Worm (Caenorhabditis elegans) whole organism, L4/young adult: ENCODE results near the gene B0286.1.
A peak's percentile ranks its signal among the peaks of the same experiment; 100 is the strongest.

Source experiments
- W03F9.2 ChIP-seq: fragments of 150-350 bp; optimal IDR thresholded peaks from 2 replicates; lab custom pipeline; 2014; ENCODE audit warnings: missing biosample characterization, missing genetic modification characterization
- dao-5 ChIP-seq: sonication (generic microtip); optimal IDR thresholded peaks from 2 replicates; lab custom pipeline; 2016; ENCODE audit warnings: missing genotype, missing genetic modification characterization, moderate library complexity, missing compliant biosample characterization
- him-1 ChIP-seq: sonication (generic microtip); optimal IDR thresholded peaks from 2 replicates; lab custom pipeline; 2016; ENCODE audit warnings: missing genotype, missing genetic modification reagents, missing genetic modification characterization, missing compliant biosample characterization

Gene B0286.1

DNA sequence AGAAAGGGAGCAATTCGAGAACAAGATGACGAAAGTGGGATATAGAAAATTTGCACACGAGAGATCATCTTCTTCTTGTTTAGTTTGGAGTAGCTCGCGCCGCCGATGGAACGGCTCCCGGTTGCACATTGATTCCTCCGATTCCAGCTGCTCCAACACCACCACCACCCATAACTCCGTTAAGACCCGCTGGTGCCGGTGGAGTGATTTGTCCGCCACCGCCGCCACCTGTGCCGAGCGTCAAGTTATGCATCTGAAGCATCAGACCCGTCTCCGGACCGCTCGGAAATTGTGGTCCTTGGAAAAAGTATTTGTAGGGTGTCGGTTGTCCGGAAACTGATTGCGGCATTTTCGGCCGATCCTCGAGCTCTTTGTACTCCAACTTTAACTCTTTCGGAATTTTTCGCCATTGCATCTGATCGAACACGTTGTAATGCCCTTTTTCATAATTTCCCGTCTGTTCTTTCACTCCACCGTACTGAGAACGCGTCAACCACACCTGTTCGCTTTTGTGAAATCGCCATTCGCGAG is 5.4 kb upstream of the B0286.1 start:
- TF ChIP-seq dao-5 (tag; lab: Kevin White, UChicago) = no peak
- no peak for TF ChIP-seq him-1 (tag; lab: Kevin White, UChicago)
- no peak for TF ChIP-seq W03F9.2

DNA sequence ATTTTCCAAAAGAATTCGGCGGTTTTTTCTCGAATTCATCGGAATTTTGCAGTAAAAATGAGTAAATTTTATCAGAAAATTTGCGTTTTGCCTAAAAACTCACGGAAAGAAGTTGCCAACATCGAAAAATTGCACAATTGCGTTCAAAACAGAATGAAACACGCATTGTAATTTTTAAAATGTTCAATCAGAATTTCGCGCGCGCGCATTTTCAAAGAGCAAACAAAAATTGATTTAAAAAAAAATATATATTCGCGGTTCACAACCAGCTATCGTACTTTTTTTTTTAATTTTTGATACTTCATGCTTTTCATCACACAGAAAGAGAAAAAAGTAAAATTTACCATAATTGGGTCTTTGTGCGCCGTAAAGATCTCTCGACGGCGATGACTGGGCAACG is 3.4 kb upstream of the B0286.1 start:
- TF ChIP-seq him-1 (tag; lab: Kevin White, UChicago) (no peak), dao-5 (tag; lab: Kevin White, UChicago) (no peak), W03F9.2 (no peak)

DNA sequence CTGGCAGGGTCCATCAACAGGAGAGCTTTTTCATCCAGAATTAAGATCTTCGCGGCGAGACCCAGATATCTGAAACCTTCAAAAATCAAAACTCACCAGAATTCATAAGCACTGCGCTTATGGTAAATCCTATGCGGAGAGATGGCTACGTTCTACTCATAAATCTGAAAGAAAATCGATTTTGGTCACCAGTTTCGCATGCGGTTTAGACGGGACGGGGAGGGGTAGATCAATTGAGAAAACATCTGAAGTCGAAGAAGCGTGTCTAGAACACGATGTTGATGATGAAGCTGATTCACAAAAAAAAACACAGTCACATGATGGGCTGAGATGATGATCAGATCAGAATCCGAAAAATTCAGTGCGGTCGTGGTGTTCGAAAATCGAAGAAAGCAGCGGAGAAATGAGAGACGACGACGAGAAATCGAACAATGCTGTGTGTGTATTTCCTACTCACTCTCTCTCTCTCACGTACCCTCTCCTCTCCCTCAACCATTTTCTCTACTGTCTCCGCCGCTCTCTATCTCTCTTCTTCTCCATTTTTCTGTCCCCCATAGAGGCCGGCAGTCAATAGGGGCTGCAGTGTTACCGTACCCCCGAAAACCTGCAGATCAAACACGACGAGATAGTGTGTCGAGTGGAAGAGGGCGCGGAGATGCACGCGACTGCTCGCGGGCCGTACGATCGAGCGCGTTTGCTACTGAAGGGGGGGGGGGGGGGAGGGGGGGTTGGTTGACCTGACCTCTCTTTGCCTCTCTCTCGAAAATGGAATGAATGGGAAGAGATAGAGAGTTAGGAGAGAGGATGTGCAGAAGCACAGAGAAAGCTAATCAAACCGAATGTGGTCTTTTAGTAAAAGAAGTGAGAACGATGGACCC is 1.8 kb upstream of the B0286.1 start, which contains the start of gene ntl-2:
Gene ntl-2 (minus strand): TSS at position 171 of the 878 bp plus-strand sequence.
- TF ChIP-seq dao-5 (tag; lab: Kevin White, UChicago) (no peak), him-1 (tag; lab: Kevin White, UChicago) (peak; percentile 79), W03F9.2 (peak; percentile 79)

DNA sequence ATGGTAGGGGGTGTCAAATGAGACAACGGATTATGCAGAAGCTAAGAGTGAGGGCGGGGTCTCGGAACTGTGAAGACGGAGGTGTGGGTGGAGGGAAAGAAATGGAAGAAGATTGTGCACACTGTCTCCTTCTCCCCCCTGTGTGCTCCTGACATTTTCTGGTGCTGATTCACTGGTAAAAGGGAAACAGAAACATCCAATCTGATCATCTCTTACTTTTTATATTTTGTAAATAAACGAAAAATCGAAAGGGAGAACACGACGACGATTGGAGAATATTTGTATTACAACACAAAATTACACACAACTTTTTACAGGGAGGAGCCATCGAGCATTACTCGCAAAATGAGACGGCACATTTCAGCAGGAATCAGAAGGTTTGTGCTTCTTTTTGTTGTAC is 5.0 kb downstream of the B0286.1 start, which contains the start of gene fkh-6:
Gene fkh-6 (minus strand): TSS at position 101 of the 400 bp plus-strand sequence.
- TF ChIP-seq him-1 (tag; lab: Kevin White, UChicago) (no peak), W03F9.2 (no peak), dao-5 (tag; lab: Kevin White, UChicago) (no peak)

DNA sequence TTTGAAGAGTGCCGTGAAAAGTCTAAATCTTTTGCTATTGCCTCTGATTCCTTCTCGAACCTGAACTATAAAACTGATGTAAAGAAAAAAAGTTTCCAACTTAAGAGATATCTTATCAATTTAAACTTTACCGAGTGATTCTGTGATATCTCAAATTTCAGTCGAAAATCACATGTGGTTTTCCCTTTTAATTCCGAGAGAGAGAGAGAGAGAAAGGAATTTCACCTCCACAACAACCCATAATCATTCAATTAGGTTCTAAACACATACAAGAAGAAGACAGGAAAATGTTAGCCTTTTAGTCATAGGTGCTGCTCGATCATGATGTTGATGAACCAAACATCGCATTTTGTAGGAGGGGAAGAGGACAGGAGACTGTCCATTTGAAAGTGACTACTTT is 12.8 kb downstream of the B0286.1 start:
- TF ChIP-seq dao-5 (tag; lab: Kevin White, UChicago) (no peak), W03F9.2 (no peak), him-1 (tag; lab: Kevin White, UChicago) (no peak)

DNA sequence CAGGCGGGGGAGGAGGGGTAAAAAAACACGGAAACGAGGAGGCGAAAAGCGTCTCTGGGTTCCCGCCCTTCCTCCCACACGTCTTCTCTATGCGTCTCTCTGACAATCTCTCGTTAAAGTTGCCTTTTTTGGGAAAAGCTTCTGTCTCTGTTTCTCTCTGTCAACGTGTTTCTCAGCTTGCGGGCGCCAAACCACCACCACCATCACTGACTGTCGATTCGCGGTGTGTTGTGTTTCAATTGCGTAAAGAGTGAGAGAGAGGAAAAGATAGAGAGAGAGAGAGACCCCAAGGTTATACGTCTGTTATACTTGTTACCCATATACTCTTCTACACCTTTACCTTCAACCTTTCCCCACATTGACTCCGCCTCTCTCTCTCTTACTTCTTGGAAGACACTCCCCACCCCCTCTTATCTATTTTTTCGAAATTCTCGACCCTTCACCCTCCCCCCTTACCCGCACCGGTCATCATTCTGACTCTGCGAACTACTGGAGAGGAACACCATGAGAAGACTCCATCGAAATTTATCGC is 14.3 kb downstream of the B0286.1 start, which contains the start of gene mlt-7:
Gene mlt-7 (plus strand): TSS at position 482 of the 532 bp plus-strand sequence.
- TF ChIP-seq W03F9.2 = no peak
- TF ChIP-seq dao-5 (tag; lab: Kevin White, UChicago) = no peak
- TF ChIP-seq him-1 (tag; lab: Kevin White, UChicago) = no peak

DNA sequence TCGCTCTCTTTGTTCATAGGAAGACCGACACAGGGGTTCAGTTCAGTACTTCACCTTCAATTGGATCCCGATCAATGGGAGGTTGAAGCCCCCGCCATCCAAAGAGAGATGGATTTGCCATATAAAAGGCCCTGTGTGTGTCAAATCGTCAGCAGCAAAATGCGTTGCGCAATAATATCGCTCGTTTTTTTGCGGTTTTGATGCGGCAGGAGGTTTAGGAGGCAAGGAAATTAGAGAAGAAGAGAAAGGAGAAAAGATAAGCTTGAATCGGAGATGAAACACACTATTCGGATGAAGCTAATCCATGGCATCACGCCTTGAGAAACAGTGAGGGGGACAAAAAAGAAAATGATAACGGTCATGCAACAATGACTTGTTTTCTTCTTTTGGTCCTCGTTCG is 16.1 kb downstream of the B0286.1 start:
- no peak for TF ChIP-seq him-1 (tag; lab: Kevin White, UChicago)
- TF ChIP-seq dao-5 (tag; lab: Kevin White, UChicago) = no peak

DNA sequence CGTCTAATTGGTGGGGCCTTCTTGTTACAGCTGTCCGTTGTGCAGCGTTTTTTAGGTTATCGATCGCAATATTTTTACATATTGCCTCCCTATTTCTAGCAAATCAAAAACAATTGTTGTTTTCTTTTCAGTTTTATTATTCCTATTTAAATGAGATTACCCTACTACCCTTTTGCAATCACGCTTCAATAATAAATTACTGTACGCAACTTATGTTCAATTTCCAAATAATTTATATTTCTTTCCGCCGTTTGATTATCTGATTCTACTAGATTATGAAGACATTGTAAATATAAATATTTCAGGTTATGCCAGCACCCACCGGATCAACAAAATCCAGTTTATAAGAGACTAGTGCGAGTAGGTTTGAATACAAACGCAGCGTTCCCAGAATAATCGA is 27.1 kb downstream of the B0286.1 start, which contains the start of gene ZK430.5:
Gene ZK430.5 (plus strand): TSS at position 301 of the 400 bp plus-strand sequence.
- TF ChIP-seq dao-5 (tag; lab: Kevin White, UChicago) (no peak), him-1 (tag; lab: Kevin White, UChicago) (no peak), W03F9.2 (no peak)

DNA sequence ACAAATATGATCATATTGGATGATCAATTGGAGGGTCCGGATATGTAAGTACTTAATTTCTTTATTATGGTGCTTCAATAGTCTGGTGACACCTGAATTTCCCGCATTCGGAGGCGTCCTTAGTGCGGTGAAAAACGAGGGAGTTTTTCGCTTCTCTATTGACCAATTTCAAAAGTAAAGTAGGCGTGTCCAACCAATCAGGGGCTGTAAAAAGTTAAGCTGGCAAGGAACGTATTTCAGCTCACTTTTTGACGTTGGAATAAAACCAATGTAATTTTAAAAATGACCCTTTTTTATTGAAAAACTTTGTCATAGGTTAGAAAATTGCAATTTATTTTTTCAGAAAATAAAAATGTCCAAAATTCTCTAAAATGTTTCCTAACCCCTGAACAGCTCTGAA is 31.4 kb downstream of the B0286.1 start:
- TF ChIP-seq W03F9.2 = no peak
- TF ChIP-seq dao-5 (tag; lab: Kevin White, UChicago) = no peak
- TF ChIP-seq him-1 (tag; lab: Kevin White, UChicago) = no peak

DNA sequence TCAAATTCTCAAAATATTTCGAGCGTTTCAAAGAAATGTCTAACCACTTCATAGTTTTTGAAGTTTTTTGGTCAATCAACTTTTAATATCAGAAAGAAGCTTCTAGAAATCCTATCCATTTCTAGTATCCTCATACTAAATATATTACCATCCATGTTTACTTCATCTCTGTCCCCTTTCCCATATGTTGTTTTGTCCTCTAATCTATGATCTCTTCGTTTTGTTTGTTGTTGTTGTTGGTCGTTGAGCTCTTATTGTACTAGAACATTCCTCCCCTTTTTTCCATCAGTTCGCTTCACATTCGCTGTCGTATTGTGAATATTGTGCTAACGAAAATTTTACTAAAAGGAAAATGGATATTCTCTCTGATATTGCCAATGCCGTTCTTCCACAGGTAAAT is 39.0 kb downstream of the B0286.1 start, which contains the start of gene sod-5:
Gene sod-5 (plus strand): TSS at position 301 of the 400 bp plus-strand sequence.
- TF ChIP-seq dao-5 (tag; lab: Kevin White, UChicago) (no peak), W03F9.2 (no peak), him-1 (tag; lab: Kevin White, UChicago) (no peak)

DNA sequence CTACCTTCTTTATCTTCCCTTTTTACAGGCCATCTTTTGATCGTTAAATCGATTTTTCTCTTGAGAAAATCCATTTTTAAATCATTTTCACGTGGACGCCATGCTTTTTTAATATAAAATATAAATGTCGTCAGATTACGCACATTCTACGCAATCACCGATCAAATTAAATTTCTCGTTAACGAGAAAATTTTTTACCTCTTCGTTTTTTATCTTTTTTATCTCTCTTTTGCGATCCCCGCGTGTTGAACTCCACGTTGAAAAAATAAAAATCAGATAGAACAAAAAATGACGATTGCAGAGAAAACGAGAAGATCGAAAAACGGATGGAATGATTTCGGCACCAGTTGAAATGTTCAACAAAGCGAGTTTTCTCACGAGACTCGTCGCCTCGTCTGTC is 41.7 kb downstream of the B0286.1 start, which contains the start of gene bpnt-1:
Gene bpnt-1 (plus strand): TSS at position 301 of the 400 bp plus-strand sequence.
- TF ChIP-seq him-1 (tag; lab: Kevin White, UChicago) (no peak), dao-5 (tag; lab: Kevin White, UChicago) (no peak), W03F9.2 (no peak)

DNA sequence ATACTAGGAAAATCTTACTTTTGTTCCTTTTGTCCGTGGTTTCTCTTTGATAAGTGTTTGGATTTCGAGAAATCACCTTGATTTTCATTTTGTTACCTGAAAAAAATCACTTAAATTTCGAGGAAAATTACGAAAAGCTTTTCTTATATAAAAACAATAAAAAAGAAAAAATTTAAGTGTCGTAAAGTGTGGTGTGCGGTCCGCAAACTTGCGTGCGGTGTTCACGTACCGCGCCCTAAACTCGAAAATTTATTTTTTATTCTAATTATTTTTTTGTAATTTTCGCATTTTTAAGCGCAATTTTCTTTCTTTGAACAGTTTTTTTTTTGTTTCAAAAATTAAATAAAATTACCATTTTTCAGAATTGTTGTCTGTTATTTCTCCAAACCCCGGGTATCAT is 46.5 kb downstream of the B0286.1 start, which contains the start of the genes dcaf-13 and toe-1:
Gene dcaf-13 (minus strand): TSS at position 96 of the 400 bp plus-strand sequence.
Gene toe-1 (plus strand): TSS at position 361 of the 400 bp plus-strand sequence.
- peak; percentile 30 for TF ChIP-seq W03F9.2
- TF ChIP-seq him-1 (tag; lab: Kevin White, UChicago) = no peak

DNA sequence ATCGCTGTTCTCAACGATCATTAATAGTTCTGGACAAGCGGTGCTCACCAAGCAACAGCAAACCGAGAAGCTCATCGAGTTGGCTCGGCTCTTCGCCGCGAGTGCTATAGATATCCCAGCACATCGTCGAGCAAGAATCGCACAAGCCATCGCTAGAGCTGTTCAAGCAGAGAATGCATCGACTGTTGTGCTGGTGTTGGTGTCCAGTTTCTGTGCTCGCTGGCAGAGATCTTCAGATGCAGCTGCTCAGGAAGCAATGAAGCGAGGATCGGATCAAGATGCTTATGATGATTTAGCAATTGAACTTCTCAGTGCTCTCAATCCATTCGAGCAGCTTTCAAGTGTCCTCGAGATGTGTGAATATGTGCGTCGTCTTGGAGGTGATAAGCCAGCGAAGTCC is 49.8 kb downstream of the B0286.1 start:
- no peak for TF ChIP-seq him-1 (tag; lab: Kevin White, UChicago)

DNA sequence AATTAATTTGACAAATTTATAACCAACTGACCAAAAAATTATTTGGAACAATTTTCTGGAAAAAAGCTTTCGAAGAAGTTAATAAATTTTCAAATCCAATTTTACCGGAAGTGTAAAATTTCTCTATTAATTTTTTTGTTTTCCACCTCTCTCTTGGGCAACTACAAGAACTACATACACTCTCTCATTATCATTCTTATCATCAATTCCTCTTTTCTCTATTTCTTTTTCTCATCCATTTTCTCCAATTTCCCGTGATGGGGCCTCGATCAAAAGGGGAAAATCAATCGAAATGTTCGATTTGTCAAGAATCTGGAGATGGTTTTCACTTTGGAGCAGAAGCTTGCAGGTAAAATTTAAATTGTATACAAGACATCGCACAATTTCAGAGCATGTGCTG is 54.9 kb downstream of the B0286.1 start, which contains the start of gene nhr-109:
Gene nhr-109 (plus strand): TSS at position 222 of the 400 bp plus-strand sequence.
- TF ChIP-seq W03F9.2 (no peak), dao-5 (tag; lab: Kevin White, UChicago) (no peak), him-1 (tag; lab: Kevin White, UChicago) (no peak)
